Worm (Caenorhabditis elegans): ENCODE measurements around the gene F28C6.8.

- TF ChIP-seq zag-1 (tag; optimal IDR thresholded peaks at IDR 0.05) = no peak
- TF ChIP-seq pqm-1 (tag; optimal IDR thresholded peaks at IDR 0.05) = no peak
- TF ChIP-seq rnt-1 (tag; optimal IDR thresholded peaks at IDR 0.05) = no peak
- no peak for TF ChIP-seq lin-15B (tag; optimal IDR thresholded peaks at IDR 0.05)
- no peak for TF ChIP-seq nhr-12 (tag; optimal IDR thresholded peaks at IDR 0.05)
- no peak for TF ChIP-seq mep-1 (tag; optimal IDR thresholded peaks at IDR 0.05)
- TF ChIP-seq nhr-76 (tag; optimal IDR thresholded peaks at IDR 0.05) = no peak
These were observed 24.9 kb upstream of the F28C6.8 start, which contains the start of gene arl-1 for ce11 chrII:8581700-8582099.

All from whole organism, L1 larva.